Worm (Caenorhabditis elegans): Measurements from ENCODE around the gene fbxc-12.
"Not testable (repeated sequence)": the region's sequence is repeated elsewhere in the genome, so short reads cannot be mapped to it uniquely, and the experiment has no call there.

Gene fbxc-12

DNA sequence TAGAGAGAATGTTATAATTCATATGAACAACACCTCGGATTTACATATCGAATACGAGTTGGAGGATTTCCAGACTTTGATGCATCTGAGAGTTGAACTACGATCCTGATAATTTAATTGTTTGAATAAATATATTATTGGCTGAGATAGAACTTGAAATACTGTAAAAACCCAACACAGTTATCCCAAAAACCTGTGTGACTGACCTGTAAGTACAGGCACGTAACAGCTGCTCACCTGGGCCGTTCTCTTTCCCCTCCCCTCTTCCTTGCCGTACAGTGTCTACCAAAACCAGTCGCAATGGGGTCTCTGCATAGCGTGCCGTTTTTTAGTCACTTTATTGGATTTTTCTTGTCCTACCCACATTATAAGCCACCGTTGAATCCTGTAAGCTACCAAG, at the start of gene fbxc-12:
fbxc-12 (plus strand) TSS at position 301 of the 400 bp plus-strand sequence.
- not testable (repeated sequence) for TF ChIP-seq tra-4, ets-7, F13C5.2 (tag; optimal IDR thresholded peaks at IDR 0.05)

ce11 chrIV:855483-855882, 49.6 kb upstream of the fbxc-12 start:
- TF ChIP-seq F13C5.2 (tag; optimal IDR thresholded peaks at IDR 0.05) (no peak), pes-1 (GFP tag; IDR thresholded peaks at IDR 0.05) (no peak), B0310.2 (tag; optimal IDR thresholded peaks at IDR 0.05) (no peak), tra-4 (tag; optimal IDR thresholded peaks at IDR 0.05) (no peak), hmg-4 (GFP tag; optimal IDR thresholded peaks at IDR 0.05) (no peak), sea-1 (GFP tag; conservative IDR thresholded peaks at IDR 0.05) (no peak), ama-1 (optimal IDR thresholded peaks at IDR 0.05) (no peak), aly-1 (tag; optimal IDR thresholded peaks at IDR 0.05) (no peak), ceh-36 (tag; optimal IDR thresholded peaks at IDR 0.05) (no peak), scrt-1 (GFP tag; IDR thresholded peaks at IDR 0.05) (no peak)

ce11 chrIV:856038-856437, 49.0 kb upstream of the fbxc-12 start:
- TF ChIP-seq F13C5.2 (tag; optimal IDR thresholded peaks at IDR 0.05) (no peak), scrt-1 (GFP tag; IDR thresholded peaks at IDR 0.05) (no peak), ama-1 (optimal IDR thresholded peaks at IDR 0.05) (no peak), ceh-36 (tag; optimal IDR thresholded peaks at IDR 0.05) (peak; percentile 77), flt-1 (GFP tag; IDR thresholded peaks at IDR 0.05) (no peak), aly-1 (tag; optimal IDR thresholded peaks at IDR 0.05) (no peak), ceh-13 (GFP tag; optimal IDR thresholded peaks at IDR 0.05) (no peak), tra-4 (tag; optimal IDR thresholded peaks at IDR 0.05) (no peak), B0310.2 (tag; optimal IDR thresholded peaks at IDR 0.05) (no peak)

DNA sequence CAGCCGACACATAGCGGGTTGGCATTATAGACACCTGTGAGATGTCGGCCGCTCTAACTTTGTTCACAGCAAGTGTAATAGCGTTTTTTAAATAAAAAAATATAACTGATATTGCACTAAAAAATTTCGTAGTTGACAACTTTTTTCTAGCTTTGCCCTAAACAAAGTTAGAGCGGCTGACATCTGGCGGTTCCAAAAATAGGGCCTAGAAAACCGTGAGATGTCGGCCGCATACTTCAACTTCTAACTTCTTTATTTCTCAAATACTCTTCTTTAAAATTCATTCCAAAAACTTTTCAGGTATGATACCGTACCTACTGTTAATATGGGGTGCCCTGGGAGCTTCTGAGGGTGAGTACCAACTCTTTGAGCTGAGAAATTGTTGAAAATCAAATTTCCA, 46.4 kb upstream of the fbxc-12 start, which contains the start of gene Y55F3BR.2:
Y55F3BR.2 (plus strand) TSS at position 301 of the 400 bp plus-strand sequence.
- TF ChIP-seq sea-1 (GFP tag; conservative IDR thresholded peaks at IDR 0.05) (no peak), flt-1 (GFP tag; IDR thresholded peaks at IDR 0.05) (no peak), tbx-37 (GFP tag; conservative IDR thresholded peaks at IDR 0.05) (no peak), hnd-1 (tag; optimal IDR thresholded peaks at IDR 0.05) (no peak), hmbx-1 (tag; optimal IDR thresholded peaks at IDR 0.05) (no peak), ceh-36 (tag; optimal IDR thresholded peaks at IDR 0.05) (no peak), ama-1 (optimal IDR thresholded peaks at IDR 0.05) (no peak), aly-1 (tag; optimal IDR thresholded peaks at IDR 0.05) (no peak), tra-4 (tag; optimal IDR thresholded peaks at IDR 0.05) (no peak), scrt-1 (GFP tag; IDR thresholded peaks at IDR 0.05) (no peak), ets-7 (tag; optimal IDR thresholded peaks at IDR 0.05) (no peak), F13C5.2 (tag; optimal IDR thresholded peaks at IDR 0.05) (no peak), hmg-4 (GFP tag; optimal IDR thresholded peaks at IDR 0.05) (no peak), ceh-13 (GFP tag; optimal IDR thresholded peaks at IDR 0.05) (no peak), B0310.2 (tag; optimal IDR thresholded peaks at IDR 0.05) (no peak), tbx-11 (GFP tag; IDR thresholded peaks at IDR 0.05) (no peak), pes-1 (GFP tag; IDR thresholded peaks at IDR 0.05) (no peak)

DNA sequence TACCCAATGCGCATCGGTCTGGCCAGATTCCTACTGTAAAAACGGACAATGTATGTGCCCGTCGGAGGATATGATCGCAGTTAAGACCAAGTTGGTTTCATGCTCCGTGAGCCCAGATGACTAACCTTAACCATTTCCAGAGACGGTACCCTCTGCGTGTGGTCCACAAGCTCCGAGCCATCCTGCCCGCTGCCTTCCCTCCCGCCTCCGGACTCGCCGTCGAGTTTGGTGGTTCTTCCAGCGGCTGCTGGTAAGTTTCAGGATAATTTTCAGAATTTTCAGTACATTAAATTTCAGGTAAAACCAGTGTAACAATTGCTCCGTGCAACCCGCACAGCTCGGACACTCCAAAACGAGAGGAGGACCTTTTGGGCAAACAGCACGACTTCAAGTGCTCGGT, 44.3 kb upstream of the fbxc-12 start:
- no peak for TF ChIP-seq ceh-13 (GFP tag; optimal IDR thresholded peaks at IDR 0.05)
- TF ChIP-seq aly-1 (tag; optimal IDR thresholded peaks at IDR 0.05): no peak
- no peak for TF ChIP-seq F13C5.2 (tag; optimal IDR thresholded peaks at IDR 0.05)
- no peak for TF ChIP-seq ets-7 (tag; optimal IDR thresholded peaks at IDR 0.05)
- no peak for TF ChIP-seq tbx-11 (GFP tag; IDR thresholded peaks at IDR 0.05)
- TF ChIP-seq B0310.2 (tag; optimal IDR thresholded peaks at IDR 0.05): no peak
- TF ChIP-seq ama-1 (optimal IDR thresholded peaks at IDR 0.05): no peak
- no peak for TF ChIP-seq hmbx-1 (tag; optimal IDR thresholded peaks at IDR 0.05)
- no peak for TF ChIP-seq flt-1 (GFP tag; IDR thresholded peaks at IDR 0.05)
- no peak for TF ChIP-seq ceh-36 (tag; optimal IDR thresholded peaks at IDR 0.05)

- TF ChIP-seq scrt-1 (GFP tag; IDR thresholded peaks at IDR 0.05): no peak
- no peak for TF ChIP-seq tra-4 (tag; optimal IDR thresholded peaks at IDR 0.05)
- peak; percentile 84 for TF ChIP-seq ama-1 (optimal IDR thresholded peaks at IDR 0.05)
- no peak for TF ChIP-seq ets-7 (tag; optimal IDR thresholded peaks at IDR 0.05)
- no peak for TF ChIP-seq aly-1 (tag; optimal IDR thresholded peaks at IDR 0.05)
- TF ChIP-seq tbx-37 (GFP tag; conservative IDR thresholded peaks at IDR 0.05): no peak
- TF ChIP-seq tbx-11 (GFP tag; IDR thresholded peaks at IDR 0.05): 0 out of 2 replicates have a peak, but pooled peaks have one; percentile 30
- TF ChIP-seq hnd-1 (tag; optimal IDR thresholded peaks at IDR 0.05): no peak
- TF ChIP-seq pes-1 (GFP tag; IDR thresholded peaks at IDR 0.05): no peak
- peak; percentile 45 for TF ChIP-seq F13C5.2 (tag; optimal IDR thresholded peaks at IDR 0.05)
- no peak for TF ChIP-seq B0310.2 (tag; optimal IDR thresholded peaks at IDR 0.05)
- peak; percentile 27 for TF ChIP-seq hmg-4 (GFP tag; optimal IDR thresholded peaks at IDR 0.05)
- TF ChIP-seq flt-1 (GFP tag; IDR thresholded peaks at IDR 0.05): no peak
- no peak for TF ChIP-seq ceh-13 (GFP tag; optimal IDR thresholded peaks at IDR 0.05)
- no peak for TF ChIP-seq ceh-36 (tag; optimal IDR thresholded peaks at IDR 0.05)
- TF ChIP-seq hmbx-1 (tag; optimal IDR thresholded peaks at IDR 0.05): no peak
- TF ChIP-seq sea-1 (GFP tag; conservative IDR thresholded peaks at IDR 0.05): no peak
These were observed 38.2 kb upstream of the fbxc-12 start for ce11 chrIV:866828-867270.

DNA sequence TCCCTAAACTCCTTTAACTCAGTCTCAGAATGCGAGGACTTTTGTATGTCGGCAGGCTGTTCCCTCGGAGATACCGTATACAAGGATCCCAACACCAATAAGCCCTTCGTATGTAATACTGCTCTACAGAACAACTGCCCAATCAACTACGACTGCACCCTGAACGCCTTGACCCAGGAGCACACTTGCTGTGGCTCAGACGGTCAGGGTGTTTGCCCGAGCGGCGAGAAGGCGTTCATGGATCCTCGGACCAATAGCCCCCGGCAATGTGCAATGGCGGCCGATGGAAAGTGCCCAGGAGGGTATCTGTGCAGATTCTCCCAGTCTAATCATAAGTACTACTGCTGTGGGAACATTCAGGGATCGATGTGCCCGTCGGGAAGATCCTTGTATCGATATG, 36.3 kb upstream of the fbxc-12 start:
- TF ChIP-seq hnd-1 (tag; optimal IDR thresholded peaks at IDR 0.05) (no peak), ama-1 (optimal IDR thresholded peaks at IDR 0.05) (no peak), B0310.2 (tag; optimal IDR thresholded peaks at IDR 0.05) (no peak), ceh-36 (tag; optimal IDR thresholded peaks at IDR 0.05) (no peak), hmbx-1 (tag; optimal IDR thresholded peaks at IDR 0.05) (no peak), ceh-13 (GFP tag; optimal IDR thresholded peaks at IDR 0.05) (no peak), scrt-1 (GFP tag; IDR thresholded peaks at IDR 0.05) (no peak), tbx-11 (GFP tag; IDR thresholded peaks at IDR 0.05) (no peak), aly-1 (tag; optimal IDR thresholded peaks at IDR 0.05) (no peak), tbx-37 (GFP tag; conservative IDR thresholded peaks at IDR 0.05) (no peak), tra-4 (tag; optimal IDR thresholded peaks at IDR 0.05) (no peak)
